Fruit fly (Drosophila melanogaster) whole organism, pupa: Measurements from ENCODE around the gene CG33791.

Source experiments
- CG10348 ChIP-seq: fragments of 200-800 bp; sonication (Bioruptor generic); IDR thresholded peaks from 2 replicates; pipeline ENCODE4 v1.3.6; 2022; ENCODE audit warnings: missing biosample characterization, missing genetic modification characterization
- CG12605 ChIP-seq: fragments of 200-800 bp; sonication (Bioruptor generic); IDR thresholded peaks from 2 replicates; pipeline ENCODE4 v1.3.6; 2022; ENCODE audit warnings: missing biosample characterization, missing genetic modification characterization
- CG14655 ChIP-seq: fragments of 200-800 bp; sonication (Bioruptor generic); optimal IDR thresholded peaks from 3 replicates; lab custom pipeline; 2017; ENCODE audit warnings: mild to moderate bottlenecking, missing biosample characterization, missing genetic modification reagents, missing genetic modification characterization
- CG15710 ChIP-seq: fragments of 200-800 bp; sonication (Bioruptor generic); optimal IDR thresholded peaks from 2 replicates; lab custom pipeline; 2018; ENCODE audit warnings: missing biosample characterization, mild to moderate bottlenecking, missing genetic modification characterization, moderate library complexity
- CG8159 ChIP-seq: fragments of 200-800 bp; sonication (Bioruptor generic); optimal IDR thresholded peaks from 3 replicates; lab custom pipeline; 2018; ENCODE audit warnings: missing biosample characterization, mild to moderate bottlenecking, missing genetic modification characterization, moderate library complexity
- CG9948 ChIP-seq: fragments of 200-800 bp; sonication (Bioruptor generic); optimal IDR thresholded peaks from 2 replicates; lab custom pipeline; 2018; ENCODE audit warnings: missing biosample characterization, mild to moderate bottlenecking, missing genetic modification characterization, moderate library complexity
- D1 ChIP-seq: fragments of 200-800 bp; sonication (Bioruptor generic); optimal IDR thresholded peaks from 2 replicates; lab custom pipeline; 2018; ENCODE audit warnings: missing biosample characterization, mild to moderate bottlenecking, missing genetic modification characterization, moderate library complexity
- EcR ChIP-seq: fragments of 200-800 bp; sonication (Bioruptor generic); optimal IDR thresholded peaks from 3 replicates; lab custom pipeline; 2019; ENCODE audit warnings: missing biosample characterization, missing genetic modification characterization, mild to moderate bottlenecking, moderate library complexity, missing genetic modification reagents
- Ets98B ChIP-seq: fragments of 200-800 bp; sonication (Bioruptor generic); IDR thresholded peaks from 2 replicates; pipeline ENCODE4 v1.3.6; 2022; ENCODE audit warnings: missing biosample characterization, missing genetic modification characterization
- Pif1A ChIP-seq: fragments of 200-800 bp; sonication (Bioruptor generic); optimal IDR thresholded peaks from 3 replicates; lab custom pipeline; 2016; ENCODE audit warnings: missing biosample characterization, missing genetic modification characterization
- Pif1B ChIP-seq: fragments of 200-800 bp; sonication (Bioruptor generic); optimal IDR thresholded peaks from 3 replicates; lab custom pipeline; 2016; ENCODE audit warnings: missing biosample characterization, missing genetic modification characterization
- Snoo ChIP-seq: fragments of 200-800 bp; sonication (Bioruptor generic); optimal IDR thresholded peaks from 3 replicates; lab custom pipeline; 2017; ENCODE audit warnings: missing biosample characterization, mild to moderate bottlenecking, missing genetic modification characterization, inconsistent platforms
- fd96Ca ChIP-seq: fragments of 200-800 bp; sonication (Bioruptor generic); IDR thresholded peaks from 3 replicates; pipeline ENCODE4 v1.3.6; 2022; ENCODE audit warnings: missing biosample characterization, missing genetic modification characterization
- gl ChIP-seq: fragments of 200-800 bp; sonication (Bioruptor generic); optimal IDR thresholded peaks from 2 replicates; lab custom pipeline; 2018; ENCODE audit warnings: missing biosample characterization, mild to moderate bottlenecking, missing genetic modification characterization
- rn ChIP-seq: fragments of 200-800 bp; sonication (Bioruptor generic); IDR thresholded peaks from 2 replicates; pipeline ENCODE4 v1.3.6; 2022; ENCODE audit warnings: missing biosample characterization, missing genetic modification characterization

CG33791 gene

DNA sequence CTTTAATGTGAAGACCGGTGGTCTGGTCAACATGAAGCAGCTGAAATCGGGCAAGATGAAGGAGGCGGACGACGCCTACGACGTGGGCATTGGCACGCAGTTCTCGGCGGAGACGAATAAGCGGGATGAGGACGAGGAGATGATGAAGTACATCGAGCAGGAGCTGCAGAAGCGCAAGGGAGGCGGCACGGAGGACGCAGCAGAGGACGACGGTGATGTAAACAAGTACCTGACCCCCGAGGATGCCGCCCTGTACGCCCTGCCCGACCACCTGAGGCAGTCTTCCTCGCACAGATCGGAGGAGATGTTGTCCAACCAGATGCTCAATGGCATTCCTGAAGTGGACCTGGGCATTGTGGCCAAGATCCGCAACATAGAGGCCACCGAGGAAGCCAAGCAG lies 62.8 kb downstream of the CG33791 start:
- no peak for TF ChIP-seq CG12605
- no peak for TF ChIP-seq EcR (GFP tag; lab: Kevin White, UChicago)
- TF ChIP-seq Ets98B (GFP tag; lab: Robert Waterston, UW), result no peak
- TF ChIP-seq Pif1B (GFP tag; lab: Kevin White, UChicago), result no peak
- TF ChIP-seq CG9948 (tag; lab: Kevin White, UChicago), result no peak
- TF ChIP-seq Snoo, result no peak
- no peak for TF ChIP-seq gl (tag; lab: Kevin White, UChicago)
- no peak for TF ChIP-seq D1
- no peak for TF ChIP-seq Pif1A (GFP tag; lab: Kevin White, UChicago)
- no peak for TF ChIP-seq rn (GFP tag; lab: Robert Waterston, UW)
- TF ChIP-seq fd96Ca, result no peak
- TF ChIP-seq CG14655 (GFP tag; lab: Kevin White, UChicago), result no peak
- TF ChIP-seq CG15710 (tag; lab: Kevin White, UChicago), result no peak
- TF ChIP-seq CG10348 (GFP tag; lab: Robert Waterston, UW), result no peak
- no peak for TF ChIP-seq CG8159 (tag; lab: Kevin White, UChicago)
